Worm (Caenorhabditis elegans) whole organism, L4 larva: ENCODE results near the gene nhr-141.

Source experiments
- fos-1 ChIP-seq: fragments of 150-350 bp; optimal IDR thresholded peaks from 2 replicates; lab custom pipeline; 2014; ENCODE audit warnings: missing biosample characterization, missing genetic modification characterization
- nhr-237 ChIP-seq: sonication (generic microtip); optimal IDR thresholded peaks from 2 replicates; lab custom pipeline; 2017; ENCODE audit warnings: missing biosample characterization, missing genetic modification characterization
- unc-39 ChIP-seq: sonication (generic microtip); optimal IDR thresholded peaks from 2 replicates; lab custom pipeline; 2017; ENCODE audit warnings: missing biosample characterization, missing genetic modification characterization

ce11 chrV:7414909-7415308, 29.6 kb upstream of the nhr-141 start, which contains the start of gene F18E3.12:
- no peak for TF ChIP-seq nhr-237
- TF ChIP-seq fos-1, result no peak
- TF ChIP-seq unc-39, result no peak
